Worm (Caenorhabditis elegans): Measurements from ENCODE around the gene sulp-3.

The sulp-3 gene

DNA sequence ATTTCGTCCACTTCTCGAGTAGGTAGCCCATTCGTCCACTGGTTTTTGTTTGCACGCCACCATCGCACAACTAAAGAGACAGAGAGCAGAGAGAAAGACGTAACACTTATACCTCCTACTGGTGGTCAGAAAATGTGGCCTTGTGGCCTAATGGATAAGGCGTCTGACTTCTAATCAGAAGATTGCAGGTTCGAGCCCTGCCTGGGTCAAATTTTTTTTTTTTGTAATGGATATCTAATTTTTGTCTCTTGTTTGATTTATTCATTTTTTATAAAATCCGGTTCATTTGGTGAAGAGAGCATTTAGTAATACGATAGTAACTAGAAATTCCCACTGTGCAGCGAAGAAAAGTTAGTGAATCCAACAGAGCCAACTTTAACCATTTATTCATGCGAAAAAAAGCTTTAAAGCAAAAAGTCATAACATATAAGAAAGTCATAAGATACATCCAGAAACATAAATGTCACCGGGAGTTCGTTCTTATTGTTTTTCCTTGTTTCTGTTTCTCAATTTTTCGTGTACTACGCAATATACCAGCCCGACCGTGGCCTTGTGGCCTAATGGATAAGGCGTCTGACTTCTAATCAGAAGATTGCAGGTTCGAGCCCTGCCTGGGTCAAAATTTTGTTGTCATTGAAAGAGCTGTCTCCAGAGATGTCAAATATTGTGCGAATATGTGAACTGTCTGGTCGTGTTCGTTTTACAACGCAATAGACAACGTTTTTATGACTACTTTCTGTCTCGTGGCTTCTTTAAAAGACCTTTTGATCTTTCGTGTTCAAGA is 21.9 kb downstream of the sulp-3 start (continued):
- TF ChIP-seq duxl-1 (tag; optimal IDR thresholded peaks at IDR 0.05; ENCODE audit: poor library complexity) (peak; percentile 50), nhr-42 (GFP tag; IDR thresholded peaks at IDR 0.05) (0 out of 2 replicates have a peak, but pooled peaks have one; percentile 13), dmd-8 (GFP tag; IDR thresholded peaks at IDR 0.05) (peak; percentile 85), dpl-1 (GFP tag; optimal IDR thresholded peaks at IDR 0.05) (no peak), ztf-7 (tag; optimal IDR thresholded peaks at IDR 0.05) (no peak), ZK337.2 (GFP tag; IDR thresholded peaks at IDR 0.05) (0 out of 2 replicates have a peak, but pooled peaks have one; percentile 42), ceh-44 (GFP tag; IDR thresholded peaks at IDR 0.05) (peak; percentile 54; the same call in 1 of the 2 replicates), dve-1 (tag; optimal IDR thresholded peaks at IDR 0.05; ENCODE audit: insufficient read depth) (peak; percentile 2), snpc-1.2 (GFP tag; IDR thresholded peaks at IDR 0.05) (peak; percentile 52), Y105C5A.15 (GFP tag; IDR thresholded peaks at IDR 0.05) (0 out of 2 replicates have a peak, but pooled peaks have one; percentile 52), lsy-2 (tag; optimal IDR thresholded peaks at IDR 0.05) (peak in 1 of 2 experiments; percentile 34), nhr-76 (tag; optimal IDR thresholded peaks at IDR 0.05) (no peak), aha-1 (tag) (peak; percentile 72), daf-16 (GFP tag; optimal IDR thresholded peaks at IDR 0.05) (peak; percentile 14), daf-16 (tag; optimal IDR thresholded peaks at IDR 0.05) (peak; percentile 52), ceh-82 (tag; optimal IDR thresholded peaks at IDR 0.05) (no peak), rbr-2 (tag; optimal IDR thresholded peaks at IDR 0.05) (peak; percentile 66), hlh-11 (tag; optimal IDR thresholded peaks at IDR 0.05) (peak; percentile 16), D1046.2 (GFP tag; IDR thresholded peaks at IDR 0.05) (peak; percentile 67; the same call in 1 of the 2 replicates), egl-27 (tag; optimal IDR thresholded peaks at IDR 0.05) (no peak), jun-1 (tag; optimal IDR thresholded peaks at IDR 0.05) (no peak), mdl-1 (tag; optimal IDR thresholded peaks at IDR 0.05) (peak; percentile 2 to 37), madf-9 (GFP tag; conservative IDR thresholded peaks at IDR 0.05) (peak; percentile 38; the same call in 1 of the 2 replicates), php-3 (GFP tag; IDR thresholded peaks at IDR 0.05) (0 out of 2 replicates have a peak, but pooled peaks have one; percentile 43), zfp-3 (GFP tag; conservative IDR thresholded peaks at IDR 0.05) (0 out of 2 replicates have a peak, but pooled peaks have one; percentile 38), mes-2 (tag; optimal IDR thresholded peaks at IDR 0.05; ENCODE audit: poor library complexity, severe bottlenecking) (peak; percentile 82), ZK546.5 (tag; optimal IDR thresholded peaks at IDR 0.05) (no peak), F10B5.3 (tag; optimal IDR thresholded peaks at IDR 0.05) (peak; percentile 49), madf-5 (GFP tag; IDR thresholded peaks at IDR 0.05) (peak in 1 of 2 experiments; percentile 81; a peak in 1 of 4 replicates), vab-7 (GFP tag; IDR thresholded peaks at IDR 0.05) (peak; percentile 67), ctbp-1 (GFP tag; IDR thresholded peaks at IDR 0.05) (peak; percentile 77), R02D3.7 (tag; optimal IDR thresholded peaks at IDR 0.05) (no peak)

DNA sequence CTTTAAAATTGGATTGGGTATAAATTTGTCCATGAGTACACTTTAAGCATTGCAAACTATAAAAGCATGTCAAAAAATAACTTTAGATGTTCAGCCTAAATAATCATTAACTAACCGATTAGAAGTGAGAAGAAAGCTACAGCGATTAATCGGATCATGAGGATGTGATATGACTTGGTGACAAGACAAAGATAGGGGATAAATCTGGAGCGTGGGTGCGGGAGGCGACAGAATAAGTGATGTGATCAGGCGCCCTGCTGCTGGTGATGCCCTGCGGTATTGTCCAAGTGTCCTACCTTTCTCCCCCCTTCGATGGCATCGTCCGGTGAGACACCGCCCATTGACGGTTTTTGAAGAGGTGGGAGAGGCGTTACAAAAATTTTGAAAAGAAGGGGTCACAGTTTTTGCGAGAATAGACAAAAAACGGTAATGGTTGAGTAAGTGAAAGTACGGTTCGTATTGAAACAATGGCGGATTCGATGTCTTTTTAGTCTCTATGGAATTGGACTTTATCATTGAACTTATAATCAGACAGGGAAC is 23.5 kb downstream of the sulp-3 start, which contains the start of gene F41D9.2:
F41D9.2 (minus strand) TSS at position 304 of the 540 bp plus-strand sequence.
- TF ChIP-seq unc-62 (GFP tag; optimal IDR thresholded peaks at IDR 0.05 in 1 of 2): peak in 1 of 2 experiments; percentile 87
- no peak for TF ChIP-seq unc-62 (tag; optimal IDR thresholded peaks at IDR 0.05)
- TF ChIP-seq hmg-1.1 (GFP tag; IDR thresholded peaks at IDR 0.05): 0 out of 2 replicates have a peak, but pooled peaks have one; percentile 17
- TF ChIP-seq hlh-30 (tag; optimal IDR thresholded peaks at IDR 0.05; ENCODE audit: insufficient read depth): peak; percentile 68
- TF ChIP-seq mdt-29 (GFP tag; IDR thresholded peaks at IDR 0.05): no peak
- TF ChIP-seq nhr-28 (tag; optimal IDR thresholded peaks at IDR 0.05): peak; percentile 14
- TF ChIP-seq hlh-11 (tag; optimal IDR thresholded peaks at IDR 0.05): peak; percentile 26
- TF ChIP-seq snpc-1.2 (GFP tag; IDR thresholded peaks at IDR 0.05): no peak
- peak in 1 of 2 experiments; percentile 16 for TF ChIP-seq mdl-1 (tag; optimal IDR thresholded peaks at IDR 0.05)
- TF ChIP-seq mxl-3 (GFP tag; optimal IDR thresholded peaks at IDR 0.05): peak; percentile 61
- TF ChIP-seq set-16 (GFP tag; IDR thresholded peaks at IDR 0.05): peak; percentile 27; the same call in 1 of the 2 replicates
- TF ChIP-seq snpc-4 (tag; optimal IDR thresholded peaks at IDR 0.05): no peak
- TF ChIP-seq aha-1 (tag): peak; percentile 3
